Fruit fly (Drosophila melanogaster) whole organism, embryonic: Measurements from ENCODE around the gene wam.

ENCODE experiments used
- Atf6 ChIP-seq: fragments of 200-800 bp; sonication (Bioruptor generic); IDR thresholded peaks from 2 replicates; pipeline ENCODE4 v1.3.6; 2022; ENCODE audit warnings: missing biosample characterization, missing genetic modification characterization
- B-H1 ChIP-seq: fragments of 200-800 bp; sonication (Bioruptor generic); IDR thresholded peaks from 3 replicates; pipeline ENCODE4 v1.3.6; 2022; ENCODE audit warnings: missing biosample characterization, missing genetic modification characterization
- CG10565 ChIP-seq: fragments of 200-800 bp; sonication (Bioruptor generic); optimal IDR thresholded peaks from 3 replicates; lab custom pipeline; 2016; ENCODE audit warnings: missing biosample characterization, mild to moderate bottlenecking, missing genetic modification characterization
- CG11085 ChIP-seq: fragments of 200-800 bp; sonication (Bioruptor generic); IDR thresholded peaks from 2 replicates; pipeline ENCODE4 v1.3.6; 2022; ENCODE audit warnings: missing biosample characterization, missing genetic modification characterization
- CG12219 ChIP-seq: fragments of 200-800 bp; sonication (Bioruptor generic); optimal IDR thresholded peaks from 3 replicates; lab custom pipeline; 2018; ENCODE audit warnings: missing biosample characterization, mild to moderate bottlenecking, missing genetic modification characterization
- CG14050 ChIP-seq: fragments of 200-800 bp; sonication (Bioruptor generic); IDR thresholded peaks from 3 replicates; pipeline ENCODE4 v1.3.6; 2022; ENCODE audit warnings: missing biosample characterization, missing genetic modification characterization
- CG15514 ChIP-seq: fragments of 200-800 bp; sonication (Bioruptor generic); optimal IDR thresholded peaks from 3 replicates; lab custom pipeline; 2017; ENCODE audit warnings: missing biosample characterization, missing genetic modification characterization, mild to moderate bottlenecking, moderate library complexity, missing genetic modification reagents
- CG16815 ChIP-seq: fragments of 200-800 bp; sonication (Bioruptor generic); optimal IDR thresholded peaks from 3 replicates; lab custom pipeline; 2017; ENCODE audit warnings: missing biosample characterization, mild to moderate bottlenecking, missing genetic modification characterization
- CG17186 ChIP-seq: fragments of 200-800 bp; sonication (Bioruptor generic); optimal IDR thresholded peaks from 3 replicates; lab custom pipeline; 2017; ENCODE audit warnings: missing biosample characterization, missing genetic modification reagents, missing genetic modification characterization
- CG2202 ChIP-seq: fragments of 200-800 bp; sonication (Bioruptor generic); optimal IDR thresholded peaks from 2 replicates; lab custom pipeline; 2018; ENCODE audit warnings: missing biosample characterization, mild to moderate bottlenecking, missing genetic modification characterization
- CG32772 ChIP-seq: fragments of 200-800 bp; sonication (Bioruptor generic); IDR thresholded peaks from 2 replicates; pipeline ENCODE4 v1.3.6; 2022; ENCODE audit warnings: missing biosample characterization, missing genetic modification characterization
- CG33557 ChIP-seq: fragments of 200-800 bp; sonication (Bioruptor generic); optimal IDR thresholded peaks from 2 replicates; lab custom pipeline; 2019; ENCODE audit warnings: missing biosample characterization, mild to moderate bottlenecking, missing genetic modification characterization, moderate library complexity
- CG42726 ChIP-seq: fragments of 200-800 bp; sonication (Bioruptor generic); IDR thresholded peaks from 2 replicates; pipeline ENCODE4 v1.3.6; 2022; ENCODE audit warnings: missing biosample characterization, missing genetic modification characterization; ENCODE audit not compliant: partially characterized antibody
- CG4617 ChIP-seq: fragments of 200-800 bp; sonication (Bioruptor generic); optimal IDR thresholded peaks from 3 replicates; lab custom pipeline; 2016; ENCODE audit warnings: missing biosample characterization, missing genetic modification characterization, borderline replicate concordance
- CG5180 ChIP-seq: fragments of 200-800 bp; sonication (Bioruptor generic); optimal IDR thresholded peaks from 3 replicates; lab custom pipeline; 2017; ENCODE audit warnings: missing biosample characterization, missing genetic modification characterization, mild to moderate bottlenecking, moderate library complexity, missing genetic modification reagents
- CG6272 ChIP-seq: fragments of 200-800 bp; sonication (Bioruptor generic); IDR thresholded peaks from 2 replicates; pipeline ENCODE4 v1.3.6; 2022; ENCODE audit warnings: missing biosample characterization, missing genetic modification characterization
- CG8388 ChIP-seq: fragments of 200-800 bp; sonication (Bioruptor generic); optimal IDR thresholded peaks from 2 replicates; lab custom pipeline; 2019; ENCODE audit warnings: missing biosample characterization, mild to moderate bottlenecking, missing genetic modification characterization, moderate library complexity
- CG8924 ChIP-seq: fragments of 200-800 bp; optimal IDR thresholded peaks from 3 replicates; lab custom pipeline; 2019; ENCODE audit warnings: missing biosample characterization, mild to moderate bottlenecking, missing genetic modification characterization, moderate library complexity
- CTCF ChIP-seq: fragments of 200-800 bp; sonication (Bioruptor generic); optimal IDR thresholded peaks from 2 replicates; lab custom pipeline; 2017; ENCODE audit warnings: missing biosample characterization, mild to moderate bottlenecking, missing genetic modification characterization, moderate library complexity
- CoRest ChIP-seq: fragments of 200-800 bp; sonication (Bioruptor generic); optimal IDR thresholded peaks from 3 replicates; lab custom pipeline; 2018; ENCODE audit warnings: missing biosample characterization, mild to moderate bottlenecking, missing genetic modification characterization, moderate library complexity
- D19A ChIP-seq: fragments of 200-800 bp; optimal IDR thresholded peaks from 3 replicates; lab custom pipeline; 2019; ENCODE audit warnings: missing biosample characterization, mild to moderate bottlenecking, missing genetic modification characterization, moderate library complexity
- Dad ChIP-seq: fragments of 200-800 bp; sonication (Bioruptor generic); optimal IDR thresholded peaks from 3 replicates; lab custom pipeline; 2016; ENCODE audit warnings: missing biosample characterization, missing genetic modification characterization
- Dip2 ChIP-seq: fragments of 200-800 bp; sonication (Bioruptor generic); IDR thresholded peaks from 2 replicates; pipeline ENCODE4 v1.3.6; 2022; ENCODE audit warnings: missing biosample characterization, missing genetic modification characterization
- ERR ChIP-seq: fragments of 200-800 bp; sonication (Bioruptor generic); optimal IDR thresholded peaks from 2 replicates; lab custom pipeline; 2016; ENCODE audit warnings: missing biosample characterization, missing genetic modification characterization
- H15 ChIP-seq: fragments of 200-800 bp; sonication (Bioruptor generic); IDR thresholded peaks from 3 replicates; pipeline ENCODE4 v1.3.6; 2022; ENCODE audit warnings: missing biosample characterization, missing genetic modification characterization
- HLH3B ChIP-seq: fragments of 200-800 bp; sonication (Bioruptor generic); IDR thresholded peaks from 2 replicates; pipeline ENCODE4 v1.3.6; 2022; ENCODE audit warnings: missing biosample characterization, missing genetic modification characterization
- Hand ChIP-seq: fragments of 200-800 bp; sonication (Bioruptor generic); optimal IDR thresholded peaks from 2 replicates; lab custom pipeline; 2017; ENCODE audit warnings: mild to moderate bottlenecking, missing biosample characterization, missing genetic modification reagents, missing genetic modification characterization
- Hr3 ChIP-seq: fragments of 200-800 bp; sonication (Bioruptor generic); optimal IDR thresholded peaks from 3 replicates; lab custom pipeline; 2016; ENCODE audit warnings: missing biosample characterization, missing genetic modification characterization
- Hr78 ChIP-seq, 2 experiments: fragments of 200-800 bp in 1 of 2; fragments of >200 bp in 1 of 2; sonication (Bioruptor generic) in 1 of 2; optimal IDR thresholded peaks; 2 replicates each; lab custom pipeline; 2017 to 2019; ENCODE audit warnings: missing biosample characterization in 2 of 2, missing genetic modification characterization in 2 of 2, mild to moderate bottlenecking in 1 of 2, moderate library complexity in 1 of 2
- Hsf ChIP-seq: fragments of 200-800 bp; sonication (Bioruptor generic); optimal IDR thresholded peaks from 3 replicates; lab custom pipeline; 2016; ENCODE audit warnings: missing biosample characterization, missing genetic modification characterization
- Jarid2 ChIP-seq: fragments of 200-800 bp; sonication (Bioruptor generic); optimal IDR thresholded peaks from 3 replicates; lab custom pipeline; 2017; ENCODE audit warnings: mild to moderate bottlenecking, missing biosample characterization, missing genetic modification reagents, missing genetic modification characterization
- Opbp ChIP-seq: fragments of 200-800 bp; sonication (Bioruptor generic); IDR thresholded peaks from 3 replicates; pipeline ENCODE4 v1.3.6; 2022; ENCODE audit warnings: missing biosample characterization, missing genetic modification characterization; ENCODE audit not compliant: partially characterized antibody
- Optix ChIP-seq: fragments of 200-800 bp; sonication (Bioruptor generic); IDR thresholded peaks from 3 replicates; pipeline ENCODE4 v1.3.6; 2022; ENCODE audit warnings: missing biosample characterization, missing genetic modification characterization
- PHDP ChIP-seq: fragments of 200-800 bp; sonication (Bioruptor generic); optimal IDR thresholded peaks from 3 replicates; lab custom pipeline; 2018; ENCODE audit warnings: missing biosample characterization, mild to moderate bottlenecking, missing genetic modification characterization, moderate library complexity
- Ravus ChIP-seq: fragments of 200-800 bp; sonication (Bioruptor generic); IDR thresholded peaks from 2 replicates; pipeline ENCODE4 v1.3.6; 2022; ENCODE audit warnings: missing biosample characterization, missing genetic modification characterization
- TFAM ChIP-seq: fragments of 200-800 bp; sonication (Bioruptor generic); optimal IDR thresholded peaks from 2 replicates; lab custom pipeline; 2017; ENCODE audit warnings: missing biosample characterization, missing genetic modification characterization, inconsistent platforms
- Trl ChIP-seq, 3 experiments: fragments of >200 bp in 2 of 3; fragments of 200-800 bp in 1 of 3; sonication (Bioruptor generic) in 1 of 3; optimal IDR thresholded peaks; 2 replicates in 1 of 3; 3 replicates in 2 of 3; lab custom pipeline; 2016 to 2017; ENCODE audit warnings: missing biosample characterization in 1 of 3, missing genetic modification characterization in 1 of 3
- bigmax ChIP-seq: fragments of 200-800 bp; sonication (Bioruptor generic); optimal IDR thresholded peaks from 2 replicates; lab custom pipeline; 2018; ENCODE audit warnings: missing biosample characterization, mild to moderate bottlenecking, missing genetic modification characterization
- chif ChIP-seq, 2 experiments: fragments of 200-800 bp; sonication (Bioruptor generic); optimal IDR thresholded peaks; 3 replicates each; lab custom pipeline; 2016; ENCODE audit warnings: missing biosample characterization in 2 of 2, missing genetic modification characterization in 2 of 2
- gem ChIP-seq: fragments of 200-800 bp; sonication (Bioruptor generic); optimal IDR thresholded peaks from 2 replicates; lab custom pipeline; 2019; ENCODE audit warnings: missing biosample characterization, mild to moderate bottlenecking, missing genetic modification characterization, moderate library complexity
- gro ChIP-seq: fragments of 200-800 bp; sonication (Bioruptor generic); optimal IDR thresholded peaks from 2 replicates; lab custom pipeline; 2016; ENCODE audit warnings: missing biosample characterization, missing genetic modification characterization
- lab ChIP-seq: fragments of 200-800 bp; sonication (Bioruptor generic); optimal IDR thresholded peaks from 3 replicates; lab custom pipeline; 2017; ENCODE audit warnings: missing biosample characterization, missing genetic modification characterization, mild to moderate bottlenecking, moderate library complexity, missing genetic modification reagents
- pnt ChIP-seq: fragments of 200-800 bp; sonication (Bioruptor generic); optimal IDR thresholded peaks from 3 replicates; lab custom pipeline; 2016; ENCODE audit warnings: missing biosample characterization, missing genetic modification characterization
- sob ChIP-seq: fragments of 200-800 bp; sonication (Bioruptor generic); IDR thresholded peaks from 2 replicates; pipeline ENCODE4 v1.3.6; 2022; ENCODE audit warnings: missing biosample characterization, missing genetic modification characterization
- stc ChIP-seq: fragments of 200-800 bp; sonication (Bioruptor generic); IDR thresholded peaks from 2 replicates; pipeline ENCODE4 v1.3.6; 2022; ENCODE audit warnings: missing biosample characterization, missing genetic modification characterization
- ttk ChIP-seq: fragments of 200-800 bp; sonication (Bioruptor generic); IDR thresholded peaks from 2 replicates; pipeline ENCODE4 v2.1.2; 2022; ENCODE audit warnings: missing biosample characterization, missing genetic modification characterization
- vvl ChIP-seq: fragments of 200-800 bp; sonication (Bioruptor generic); IDR thresholded peaks from 2 replicates; pipeline ENCODE4 v1.3.6; 2022; ENCODE audit warnings: missing biosample characterization, missing genetic modification characterization
- wek ChIP-seq: fragments of 200-800 bp; sonication (Bioruptor generic); optimal IDR thresholded peaks from 3 replicates; lab custom pipeline; 2018; ENCODE audit warnings: missing biosample characterization, mild to moderate bottlenecking, missing genetic modification characterization, moderate library complexity
- zfh1 ChIP-seq: fragments of 200-800 bp; sonication (Bioruptor generic); IDR thresholded peaks from 3 replicates; pipeline ENCODE4 v1.3.6; 2022; ENCODE audit warnings: missing biosample characterization, missing genetic modification characterization

wam gene

dm6 chr3R:23239934-23240632 is 47.8 kb downstream of the wam start (continued):
- TF ChIP-seq CG42726 (GFP tag; lab: Robert Waterston, UW) (no peak), CG8388 (peak; percentile 58), CG10565 (GFP tag; lab: Kevin White, UChicago) (no peak), CG15514 (peak; percentile 59), H15 (0 out of 3 replicates have a peak, but pooled peaks have one; percentile 30), Opbp (GFP tag; lab: Robert Waterston, UW) (no peak), gem (tag; lab: Kevin White, UChicago) (peak; percentile 83), CG11085 (0 out of 2 replicates have a peak, but pooled peaks have one; percentile 10), wek (no peak), Jarid2 (GFP tag; lab: Kevin White, UChicago) (no peak), ttk (GFP tag; lab: Robert Waterston, UW) (peak; percentile 39; the same call in 1 of the 2 replicates), pnt (GFP tag; lab: Kevin White, UChicago) (peak; percentile 35), Atf6 (peak; percentile 78), CG2202 (tag; lab: Kevin White, UChicago) (no peak), Optix (GFP tag; lab: Robert Waterston, UW) (peak; percentile 33; the same call in 1 of the 3 replicates), lab (GFP tag; lab: Kevin White, UChicago) (peak; percentile 90), PHDP (tag; lab: Kevin White, UChicago) (peak; percentile 67), zfh1 (GFP tag; lab: Robert Waterston, UW) (peak; percentile 76), HLH3B (GFP tag; lab: Robert Waterston, UW) (peak; percentile 79), CG14050 (peak; percentile 48), Hand (GFP tag; lab: Kevin White, UChicago) (peak; percentile 31), CoRest (tag; lab: Kevin White, UChicago) (peak; percentile 54), CG32772 (peak; percentile 69), CG4617 (GFP tag; lab: Kevin White, UChicago) (no peak), TFAM (GFP tag; lab: Kevin White, UChicago) (no peak), gro (GFP tag; lab: Kevin White, UChicago) (peak; percentile 19), sob (GFP tag; lab: Robert Waterston, UW) (peak; percentile 66), Hr3 (GFP tag; lab: Kevin White, UChicago) (peak; percentile 18), CG6272 (GFP tag; lab: Robert Waterston, UW) (peak; percentile 64), CG8924 (tag; lab: Kevin White, UChicago) (peak; percentile 84), D19A (peak; percentile 70), Hsf (GFP tag; lab: Kevin White, UChicago) (peak; percentile 35), Hr78 (GFP tag; optimal IDR thresholded peaks at IDR 0.05; lab: Kevin White, UChicago) (no peak), CG16815 (no peak), CG33557 (GFP tag; lab: Kevin White, UChicago) (no peak), ERR (GFP tag; lab: Kevin White, UChicago) (no peak), CG5180 (GFP tag; lab: Kevin White, UChicago) (peak; percentile 20), B-H1 (GFP tag; lab: Robert Waterston, UW) (peak; percentile 40; the same call in 1 of the 3 replicates), Ravus (GFP tag; lab: Robert Waterston, UW) (no peak; the same call in 1 of the 2 replicates), stc (GFP tag; lab: Robert Waterston, UW) (peak; percentile 77), Trl (optimal IDR thresholded peaks at IDR 0.05; lab: Kevin White, UChicago) (peak; percentile 58 to 62), Trl (GFP tag; optimal IDR thresholded peaks at IDR 0.05; lab: Kevin White, UChicago) (peak; percentile 57), CTCF (GFP tag; lab: Kevin White, UChicago) (no peak), vvl (GFP tag; lab: Robert Waterston, UW) (peak; percentile 79), chif (GFP tag; optimal IDR thresholded peaks at IDR 0.05; lab: Kevin White, UChicago) (peak; percentile 2 to 27), CG12219 (GFP tag; lab: Kevin White, UChicago) (peak; percentile 19), Dip2 (GFP tag; lab: Robert Waterston, UW) (no peak), Dad (GFP tag; lab: Kevin White, UChicago) (peak; percentile 22), CG17186 (GFP tag; lab: Kevin White, UChicago) (no peak), bigmax (GFP tag; lab: Kevin White, UChicago) (no peak)
